Worm (Caenorhabditis elegans) whole organism, L2 larva: ENCODE measurements around the gene pars-1.

Experiments used
- R02D3.7 ChIP-seq: fragments of 150-350 bp; optimal IDR thresholded peaks from 2 replicates; lab custom pipeline; 2014; ENCODE audit warnings: missing biosample characterization, missing genetic modification characterization
- ZK546.5 ChIP-seq: sonication (generic microtip); optimal IDR thresholded peaks from 2 replicates; lab custom pipeline; 2017; ENCODE audit warnings: missing biosample characterization, missing genetic modification characterization
- aly-2 ChIP-seq: fragments of 150-350 bp; optimal IDR thresholded peaks from 2 replicates; lab custom pipeline; 2014; ENCODE audit warnings: missing biosample characterization, missing genetic modification characterization
- ama-1 ChIP-seq: fragments of 150-350 bp; optimal IDR thresholded peaks from 2 replicates; lab custom pipeline; 2018; ENCODE audit warnings: inconsistent platforms
- ceh-16 ChIP-seq: fragments of 150-350 bp; optimal IDR thresholded peaks from 2 replicates; lab custom pipeline; 2014; ENCODE audit warnings: missing biosample characterization, missing genetic modification characterization
- egl-27 ChIP-seq: sonication (generic microtip); optimal IDR thresholded peaks from 3 replicates; lab custom pipeline; 2017; ENCODE audit warnings: missing biosample characterization, missing genetic modification reagents, missing genetic modification characterization
- elt-3 ChIP-seq: sonication (generic microtip); optimal IDR thresholded peaks from 2 replicates; lab custom pipeline; 2017; ENCODE audit warnings: missing biosample characterization, missing genetic modification characterization
- mdl-1 ChIP-seq, 2 experiments: fragments of 150-350 bp in 1 of 2; sonication (generic microtip) in 1 of 2; optimal IDR thresholded peaks; 2 replicates each; lab custom pipeline; 2017; ENCODE audit warnings: missing biosample characterization in 2 of 2, missing genetic modification characterization in 2 of 2
- snpc-4 ChIP-seq: fragments of 150-350 bp; optimal IDR thresholded peaks from 2 replicates; lab custom pipeline; 2014; ENCODE audit warnings: missing biosample characterization, missing genetic modification characterization
- unc-39 ChIP-seq: fragments of 150-350 bp; optimal IDR thresholded peaks from 2 replicates; lab custom pipeline; 2014; ENCODE audit warnings: missing biosample characterization, missing genetic modification characterization
- ztf-4 ChIP-seq: fragments of 150-350 bp; optimal IDR thresholded peaks from 2 replicates; lab custom pipeline; 2014; ENCODE audit warnings: missing biosample characterization, missing genetic modification characterization

ce11 chrIII:7230841-7231240 lies 8.0 kb upstream of the pars-1 start, which contains the start of gene R151.10:
- TF ChIP-seq elt-3 (no peak), ztf-4 (tag; lab: Kevin White, UChicago) (no peak), ama-1 (no peak), ceh-16 (no peak), ZK546.5 (tag; lab: Kevin White, UChicago) (no peak), aly-2 (tag; lab: Kevin White, UChicago) (no peak), R02D3.7 (no peak), mdl-1 (tag; optimal IDR thresholded peaks at IDR 0.05; lab: Kevin White, UChicago) (no peak), unc-39 (no peak), egl-27 (no peak), snpc-4 (no peak)
